Fruit fly (Drosophila melanogaster): ENCODE results near the gene ninaE.

Gene ninaE

DNA sequence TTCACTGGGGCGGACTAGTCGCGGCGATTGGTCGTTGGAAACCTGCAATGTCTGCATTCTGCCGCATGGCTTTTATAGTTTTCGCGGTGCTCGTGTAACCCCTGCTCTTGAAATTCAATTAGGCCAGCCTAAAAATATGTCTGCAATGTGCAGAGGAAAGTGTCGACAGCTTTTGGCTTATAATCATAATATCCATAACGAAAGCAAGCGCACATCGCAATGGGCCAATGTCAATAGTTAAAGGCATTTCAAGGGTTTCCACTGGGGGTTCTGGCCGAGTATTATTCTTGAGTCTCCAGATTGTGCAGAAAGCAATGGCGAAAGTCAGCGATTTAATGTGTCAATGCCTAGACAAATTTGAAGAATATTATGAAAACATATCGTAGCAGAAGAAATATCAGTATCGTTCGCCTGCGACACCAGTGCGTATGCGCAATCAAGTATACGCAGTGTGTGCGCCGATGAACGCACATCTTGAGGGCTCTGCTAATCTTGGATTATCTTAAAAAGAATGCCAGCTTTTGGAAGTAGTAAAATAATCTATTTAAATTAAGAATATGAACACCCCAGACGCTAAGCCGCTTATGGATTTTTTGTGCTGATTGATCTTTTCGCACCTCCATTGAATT lies at the start of gene ninaE:
Gene ninaE, minus strand, starts transcription at position 51 of the 629 bp plus-strand sequence.
- TF ChIP-seq h (optimal IDR thresholded peaks at IDR 0.05): no peak
- TF ChIP-seq psq (optimal IDR thresholded peaks at IDR 0.05): no peak
- no peak for TF ChIP-seq insv (optimal IDR thresholded peaks at IDR 0.05)
- no peak for TF ChIP-seq Myc (optimal IDR thresholded peaks at IDR 0.05)
- no peak for TF ChIP-seq ttk (optimal IDR thresholded peaks at IDR 0.05)
- no peak for TF ChIP-seq Sin3A (optimal IDR thresholded peaks at IDR 0.05)

DNA sequence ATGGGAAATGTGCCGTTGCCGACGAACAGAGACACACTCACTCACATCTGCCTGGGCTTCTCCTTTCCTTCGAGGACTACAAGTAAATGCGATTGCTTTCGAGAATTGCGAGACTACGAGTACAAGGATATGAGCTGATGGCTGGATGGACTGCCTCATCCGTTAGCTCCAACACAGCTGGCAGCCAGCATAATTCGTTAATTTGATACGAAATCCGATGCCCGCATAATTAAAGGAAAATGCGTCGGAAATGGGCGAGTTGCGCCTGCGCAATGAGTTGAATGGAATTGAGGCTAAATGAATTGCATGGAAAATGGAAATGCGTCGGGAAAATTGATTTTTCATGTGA lies 47.7 kb upstream of the ninaE start:
- TF ChIP-seq Sin3A (optimal IDR thresholded peaks at IDR 0.05) (no peak), h (optimal IDR thresholded peaks at IDR 0.05) (no peak), insv (optimal IDR thresholded peaks at IDR 0.05) (no peak)

DNA sequence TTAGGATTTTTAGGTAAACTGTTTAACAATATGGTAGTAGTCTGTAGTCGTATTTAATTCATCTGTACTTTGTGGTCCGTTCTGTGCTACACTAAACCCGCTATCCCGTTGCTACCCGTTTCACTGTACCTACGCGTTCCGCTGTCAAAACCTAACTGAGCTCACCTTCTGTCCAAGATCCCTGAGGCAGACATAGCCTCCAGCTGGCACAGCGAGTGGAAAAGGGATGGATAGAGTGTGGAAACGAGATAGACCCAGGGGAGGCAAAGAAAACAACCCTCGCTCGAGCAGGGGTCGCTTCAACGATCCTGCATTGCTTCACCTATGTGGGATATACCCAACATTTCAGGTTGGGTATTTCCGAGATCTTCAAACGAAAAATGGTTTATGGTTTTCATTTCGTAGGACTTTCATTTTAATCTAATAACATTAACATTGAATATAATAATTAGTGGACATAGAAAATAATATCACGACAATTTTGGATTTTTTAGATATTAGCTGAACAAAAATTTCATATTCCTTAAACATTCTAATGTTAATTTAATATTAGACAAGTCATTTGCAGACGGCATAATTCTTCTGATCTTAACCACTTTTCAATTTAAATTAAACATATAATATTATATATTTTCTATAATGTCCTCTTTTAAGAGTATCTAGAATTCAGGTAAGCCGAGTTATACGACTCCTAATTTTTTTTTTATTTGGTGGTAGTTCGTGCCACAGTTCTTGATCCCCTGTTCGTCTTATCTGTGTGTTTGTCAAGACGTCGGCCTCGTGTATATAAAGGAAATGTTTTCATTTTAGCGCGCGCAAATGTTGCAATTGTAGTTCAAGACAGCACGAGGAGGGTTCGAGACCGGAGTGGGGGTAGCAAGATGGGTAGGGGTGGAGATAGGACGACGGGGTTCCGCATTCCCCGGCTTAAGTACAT lies 47.1 kb upstream of the ninaE start, which contains the start of gene mira:
Gene mira, minus strand, starts transcription at position 281 of the 937 bp plus-strand sequence.
- TF ChIP-seq psq (optimal IDR thresholded peaks at IDR 0.05) (no peak), Myc (optimal IDR thresholded peaks at IDR 0.05) (no peak), Sin3A (optimal IDR thresholded peaks at IDR 0.05) (no peak), h (optimal IDR thresholded peaks at IDR 0.05) (no peak), ttk (optimal IDR thresholded peaks at IDR 0.05) (no peak), insv (optimal IDR thresholded peaks at IDR 0.05) (no peak)

DNA sequence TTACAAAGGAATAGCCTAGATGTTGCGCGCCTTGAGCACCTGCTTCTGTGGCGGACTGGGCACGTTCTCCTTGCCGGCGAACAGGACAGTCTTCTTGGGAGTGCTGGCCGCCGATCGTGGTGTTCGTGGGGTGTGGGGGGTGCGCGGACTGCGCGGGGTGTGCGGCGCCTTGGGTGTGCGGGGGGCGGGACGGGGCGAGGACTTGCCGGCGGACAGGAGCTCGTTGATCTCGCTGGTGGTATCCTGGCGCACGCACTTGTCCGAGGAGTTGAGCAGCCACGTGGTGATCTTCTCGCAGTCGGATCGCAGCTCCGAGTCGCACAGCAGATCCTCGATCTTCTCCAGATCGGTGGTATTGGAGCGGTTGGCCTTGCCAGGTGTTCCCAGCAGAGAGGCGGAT lies 44.2 kb upstream of the ninaE start:
- TF ChIP-seq Myc (optimal IDR thresholded peaks at IDR 0.05) (no peak), h (optimal IDR thresholded peaks at IDR 0.05) (no peak), insv (optimal IDR thresholded peaks at IDR 0.05) (no peak), psq (optimal IDR thresholded peaks at IDR 0.05) (no peak), Sin3A (optimal IDR thresholded peaks at IDR 0.05) (no peak), ttk (optimal IDR thresholded peaks at IDR 0.05) (no peak)

DNA sequence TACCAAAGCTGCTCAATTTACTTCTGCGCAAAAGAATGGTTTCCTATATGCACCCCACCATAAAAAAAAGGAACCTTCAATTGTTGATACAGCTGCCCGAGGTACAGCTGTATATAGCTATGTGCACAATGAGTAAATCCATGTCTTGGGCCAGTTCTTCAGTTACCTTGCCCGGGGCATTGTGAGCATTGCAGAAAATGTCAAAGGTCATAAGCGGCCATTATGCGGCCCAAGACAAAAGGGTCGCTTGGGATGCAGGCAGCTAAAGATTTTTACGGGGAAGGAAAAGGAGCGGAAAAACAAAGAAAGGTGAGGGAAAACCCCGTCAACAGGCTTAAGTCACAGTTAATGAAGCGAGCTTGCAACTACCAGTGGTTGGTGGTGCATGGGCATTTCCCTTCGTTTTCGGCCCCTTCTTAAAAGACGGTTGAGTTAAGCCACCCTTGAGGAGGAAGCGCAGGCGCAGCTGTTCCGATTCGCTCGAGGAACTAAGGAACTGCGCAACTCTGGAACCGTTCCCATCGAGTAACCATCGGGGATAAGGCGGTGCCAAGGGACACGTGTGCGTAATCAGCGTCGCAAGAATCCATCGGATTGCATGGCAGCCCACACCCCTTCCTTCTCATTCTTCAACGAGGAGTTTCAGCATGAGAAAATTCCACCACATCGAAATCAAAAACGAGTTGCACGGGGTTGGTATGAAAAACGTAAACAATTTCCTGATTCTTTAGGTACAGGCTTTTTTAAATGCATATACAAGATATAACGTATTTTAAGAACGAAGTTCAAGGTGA lies 43.1 kb upstream of the ninaE start:
- TF ChIP-seq insv (optimal IDR thresholded peaks at IDR 0.05): no peak
- TF ChIP-seq h (optimal IDR thresholded peaks at IDR 0.05): no peak
- TF ChIP-seq ttk (optimal IDR thresholded peaks at IDR 0.05): no peak
- no peak for TF ChIP-seq psq (optimal IDR thresholded peaks at IDR 0.05)
- no peak for TF ChIP-seq Sin3A (optimal IDR thresholded peaks at IDR 0.05)
- TF ChIP-seq Myc (optimal IDR thresholded peaks at IDR 0.05): no peak

DNA sequence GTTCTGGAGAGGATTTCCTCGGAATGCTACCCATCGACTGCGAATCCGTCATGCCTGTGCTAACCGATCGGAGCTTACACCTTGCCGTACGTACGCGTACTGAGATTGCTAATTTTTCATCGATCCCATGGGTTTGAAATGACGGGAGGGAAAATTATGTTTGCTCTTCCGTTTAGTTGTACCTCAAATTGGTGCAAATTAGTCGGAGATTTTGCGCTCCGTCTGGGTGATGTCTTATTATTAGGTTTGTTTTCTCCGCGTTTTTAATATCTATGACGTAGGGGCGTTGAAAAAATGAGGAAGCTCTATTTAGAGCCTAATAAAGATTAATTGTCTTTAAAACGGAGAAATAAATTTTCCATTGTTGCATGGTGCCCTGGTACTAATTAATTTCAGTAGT lies 40.5 kb upstream of the ninaE start, which contains the start of gene CG4459:
Gene CG4459, minus strand, starts transcription at position 101 of the 400 bp plus-strand sequence.
- TF ChIP-seq Myc (optimal IDR thresholded peaks at IDR 0.05) (no peak), ttk (optimal IDR thresholded peaks at IDR 0.05) (no peak), Sin3A (optimal IDR thresholded peaks at IDR 0.05) (no peak), insv (optimal IDR thresholded peaks at IDR 0.05) (no peak), psq (optimal IDR thresholded peaks at IDR 0.05) (no peak), h (optimal IDR thresholded peaks at IDR 0.05) (no peak)

DNA sequence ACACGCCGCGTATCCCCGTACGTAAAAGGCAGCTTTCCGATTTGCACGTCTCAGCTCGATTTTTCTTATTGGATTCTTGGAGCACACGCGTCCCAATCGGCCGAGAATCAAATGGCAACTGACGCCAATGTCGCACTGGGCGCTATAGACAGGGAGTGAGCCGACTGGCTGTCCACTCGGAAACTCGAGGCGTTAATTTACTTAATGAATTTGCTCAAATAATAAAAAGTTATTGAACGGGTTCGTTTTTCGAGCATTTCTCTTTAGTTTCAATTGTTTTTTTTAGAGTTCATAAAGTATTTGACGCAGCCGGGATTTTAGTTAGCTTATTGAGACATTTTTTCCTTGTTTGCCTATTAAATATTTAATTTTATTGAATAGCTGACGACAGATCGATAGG lies 37.3 kb upstream of the ninaE start, which contains the start of gene CG4462:
Gene CG4462, minus strand, starts transcription at position 101 of the 400 bp plus-strand sequence.
- TF ChIP-seq h (optimal IDR thresholded peaks at IDR 0.05) (no peak), ttk (optimal IDR thresholded peaks at IDR 0.05) (no peak), insv (optimal IDR thresholded peaks at IDR 0.05) (no peak), psq (optimal IDR thresholded peaks at IDR 0.05) (no peak), Myc (optimal IDR thresholded peaks at IDR 0.05) (no peak), Sin3A (optimal IDR thresholded peaks at IDR 0.05) (no peak)

DNA sequence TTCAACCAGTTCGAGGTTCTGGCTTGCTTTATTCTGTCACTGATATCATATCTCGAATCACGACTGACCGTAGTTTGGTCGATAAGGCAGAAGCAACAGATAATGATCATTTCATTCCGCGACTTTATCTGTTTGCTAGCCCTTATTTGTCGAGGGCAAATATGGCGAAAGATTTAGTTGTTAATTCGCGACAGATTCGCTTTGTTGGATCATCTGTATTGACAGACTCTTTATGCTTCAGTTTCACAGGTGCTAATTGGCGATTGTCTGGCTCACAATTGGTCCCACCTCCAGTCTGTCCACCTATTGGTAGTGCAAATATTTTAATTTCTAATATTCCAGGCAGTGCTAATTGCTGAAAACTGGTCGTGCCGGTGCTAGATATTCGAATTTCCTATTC lies 36.3 kb upstream of the ninaE start:
- TF ChIP-seq Sin3A (optimal IDR thresholded peaks at IDR 0.05): no peak
- TF ChIP-seq insv (optimal IDR thresholded peaks at IDR 0.05): no peak
- no peak for TF ChIP-seq psq (optimal IDR thresholded peaks at IDR 0.05)
- no peak for TF ChIP-seq h (optimal IDR thresholded peaks at IDR 0.05)
- TF ChIP-seq ttk (optimal IDR thresholded peaks at IDR 0.05): no peak
- TF ChIP-seq Myc (optimal IDR thresholded peaks at IDR 0.05): no peak

DNA sequence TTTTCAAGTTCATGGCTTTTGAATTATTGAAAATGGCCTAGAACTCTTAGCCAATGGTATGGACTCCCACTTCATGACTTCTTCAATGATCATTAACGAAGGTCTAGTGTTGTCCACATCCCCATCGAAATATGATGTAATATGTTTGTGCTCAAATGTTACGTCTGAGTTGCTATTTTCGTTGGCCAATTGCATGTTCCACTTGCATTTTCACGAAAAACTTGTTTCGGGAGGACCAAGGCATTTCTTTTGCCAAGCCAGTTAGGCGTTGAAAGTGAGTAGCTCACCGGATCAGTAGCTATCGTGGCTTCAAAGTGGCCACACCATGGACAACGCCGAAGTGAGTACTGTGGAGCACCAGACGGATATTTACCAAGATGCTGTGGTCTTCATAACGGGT lies 30.2 kb upstream of the ninaE start, which contains the start of gene CG4770:
Gene CG4770, plus strand, starts transcription at position 301 of the 400 bp plus-strand sequence.
- TF ChIP-seq h (optimal IDR thresholded peaks at IDR 0.05): no peak
- TF ChIP-seq Sin3A (optimal IDR thresholded peaks at IDR 0.05): no peak
- TF ChIP-seq psq (optimal IDR thresholded peaks at IDR 0.05): no peak
- TF ChIP-seq Myc (optimal IDR thresholded peaks at IDR 0.05): no peak
- no peak for TF ChIP-seq ttk (optimal IDR thresholded peaks at IDR 0.05)
- no peak for TF ChIP-seq insv (optimal IDR thresholded peaks at IDR 0.05)

DNA sequence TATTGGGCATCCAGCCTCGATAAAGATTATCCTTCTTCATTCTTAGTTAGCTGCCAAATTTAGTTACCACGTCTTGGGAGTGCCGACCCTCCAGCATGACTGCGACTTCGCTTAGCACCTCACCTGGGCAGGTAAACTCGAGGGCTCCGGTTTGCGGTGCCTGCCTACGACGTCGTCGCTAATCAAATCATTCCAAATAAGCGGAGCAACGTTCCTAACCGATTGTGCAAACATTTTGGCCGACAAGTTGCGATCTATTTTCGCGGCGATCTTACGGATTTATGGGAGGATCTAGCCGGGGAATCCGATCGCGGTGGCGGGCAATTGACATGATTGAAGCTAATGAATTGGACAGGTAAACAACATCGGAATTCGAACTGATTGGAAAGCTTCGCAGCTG lies 29.7 kb upstream of the ninaE start, which contains the start of gene CG4465:
Gene CG4465, minus strand, starts transcription at position 101 of the 400 bp plus-strand sequence.
- TF ChIP-seq Myc (optimal IDR thresholded peaks at IDR 0.05) (no peak), psq (optimal IDR thresholded peaks at IDR 0.05) (no peak), ttk (optimal IDR thresholded peaks at IDR 0.05) (no peak), Sin3A (optimal IDR thresholded peaks at IDR 0.05) (no peak), h (optimal IDR thresholded peaks at IDR 0.05) (no peak), insv (optimal IDR thresholded peaks at IDR 0.05) (no peak)

DNA sequence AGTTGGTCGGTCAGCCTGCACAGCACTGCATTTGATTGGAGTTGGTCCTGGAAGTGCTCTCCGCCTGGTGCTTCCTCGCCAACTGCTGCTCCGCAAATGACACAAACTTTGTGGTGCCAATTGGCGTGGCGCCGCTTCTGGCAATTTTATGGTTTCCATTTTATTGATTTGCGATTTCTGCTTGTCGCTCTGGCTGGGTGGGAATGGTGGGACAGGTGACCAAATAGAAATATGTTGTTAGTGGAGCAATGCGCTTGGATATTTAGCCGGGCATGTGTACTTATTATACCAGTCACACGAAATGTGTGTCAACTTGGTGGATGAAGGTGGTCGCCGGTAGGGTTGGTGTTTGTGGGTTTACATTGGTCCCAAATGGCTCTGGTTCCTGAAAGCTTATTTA lies 27.3 kb upstream of the ninaE start, which contains the start of the genes Xport-A and Xport-B:
Gene Xport-A, minus strand, starts transcription at position 101 of the 400 bp plus-strand sequence.
Gene Xport-B, minus strand, starts transcription at position 101 of the 400 bp plus-strand sequence.
- TF ChIP-seq Sin3A (optimal IDR thresholded peaks at IDR 0.05) (no peak), Myc (optimal IDR thresholded peaks at IDR 0.05) (no peak), h (optimal IDR thresholded peaks at IDR 0.05) (no peak), ttk (optimal IDR thresholded peaks at IDR 0.05) (no peak), psq (optimal IDR thresholded peaks at IDR 0.05) (no peak), insv (optimal IDR thresholded peaks at IDR 0.05) (no peak)
